Fruit fly (Drosophila melanogaster): Measurements from ENCODE around the gene CG3632.

- TF ChIP-seq psq (optimal IDR thresholded peaks at IDR 0.05) (no peak), h (optimal IDR thresholded peaks at IDR 0.05) (no peak), ttk (optimal IDR thresholded peaks at IDR 0.05) (no peak), Sin3A (optimal IDR thresholded peaks at IDR 0.05) (no peak)
Observed at dm6 chrX:16323063-16323462, 26.6 kb downstream of the CG3632 start, which contains the start of the genes CG9917 and CG32579.
